Fruit fly (Drosophila melanogaster): Measurements from ENCODE around the gene Gk1.

The Gk1 gene

dm6 chr3L:159406-160084, 46.1 kb downstream of the Gk1 start:
- no peak for TF ChIP-seq h (optimal IDR thresholded peaks at IDR 0.05)

DNA sequence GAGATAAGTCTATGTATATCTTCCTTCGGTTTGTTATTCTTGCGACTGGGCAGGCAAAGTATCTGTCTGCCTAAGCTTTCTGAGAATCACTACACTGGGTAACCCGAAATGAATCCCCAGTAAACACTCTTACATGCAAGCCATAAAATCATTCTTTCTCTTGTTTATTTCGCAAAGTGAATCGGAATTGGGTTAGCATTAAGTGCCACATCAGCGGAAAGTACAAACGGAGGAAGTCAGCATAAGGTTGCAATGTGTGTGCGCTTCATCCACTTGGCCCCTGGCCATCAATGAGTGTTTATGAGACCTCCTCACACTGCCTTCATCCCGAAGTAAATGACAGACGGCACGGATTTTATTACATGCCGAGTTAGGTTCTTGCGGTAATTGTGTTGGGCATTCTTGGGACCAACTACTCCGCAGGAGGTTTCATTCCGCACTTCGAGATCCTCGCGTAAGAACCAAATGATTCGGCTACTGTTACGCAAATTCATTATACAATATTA, 47.9 kb downstream of the Gk1 start:
- TF ChIP-seq h (optimal IDR thresholded peaks at IDR 0.05) (no peak), Sin3A (optimal IDR thresholded peaks at IDR 0.05) (no peak), psq (optimal IDR thresholded peaks at IDR 0.05) (no peak), Myc (optimal IDR thresholded peaks at IDR 0.05) (no peak), ttk (optimal IDR thresholded peaks at IDR 0.05) (no peak), insv (optimal IDR thresholded peaks at IDR 0.05) (no peak)

DNA sequence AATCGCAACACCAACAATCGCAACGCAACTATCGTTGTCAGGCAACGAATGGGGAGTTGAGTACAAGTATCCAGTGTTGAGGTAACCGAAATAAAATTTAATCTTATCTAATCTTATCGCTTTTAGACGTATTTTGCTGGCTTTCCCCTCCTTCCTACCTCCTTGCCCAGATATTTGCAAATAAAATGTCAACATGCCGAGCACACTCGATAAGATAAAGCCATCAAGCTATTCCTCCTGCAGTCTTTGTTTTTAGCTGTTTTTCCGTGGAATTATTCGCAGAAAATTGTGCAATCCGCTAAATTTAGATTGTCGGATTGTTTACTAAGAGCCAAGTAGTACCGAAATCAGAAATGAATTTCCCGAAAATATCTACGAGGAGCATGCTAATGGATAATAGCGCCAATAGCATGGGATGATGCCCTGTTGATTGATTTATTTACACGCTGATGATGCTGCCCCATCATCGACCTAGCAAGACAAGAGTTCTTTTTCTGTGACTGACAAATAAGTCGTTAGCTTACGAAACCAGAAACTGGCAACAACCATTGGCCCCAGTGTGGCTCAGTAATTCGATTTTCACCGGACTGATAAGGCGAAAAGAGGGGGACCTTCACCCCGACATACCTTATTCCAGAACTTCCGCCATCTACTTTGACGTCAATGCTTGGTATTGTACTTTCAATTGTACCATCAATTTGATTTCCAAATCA, 48.9 kb downstream of the Gk1 start:
- TF ChIP-seq insv (optimal IDR thresholded peaks at IDR 0.05) (no peak), Myc (optimal IDR thresholded peaks at IDR 0.05) (no peak), h (optimal IDR thresholded peaks at IDR 0.05) (no peak), psq (optimal IDR thresholded peaks at IDR 0.05) (no peak), Sin3A (optimal IDR thresholded peaks at IDR 0.05) (no peak), ttk (optimal IDR thresholded peaks at IDR 0.05) (no peak)

DNA sequence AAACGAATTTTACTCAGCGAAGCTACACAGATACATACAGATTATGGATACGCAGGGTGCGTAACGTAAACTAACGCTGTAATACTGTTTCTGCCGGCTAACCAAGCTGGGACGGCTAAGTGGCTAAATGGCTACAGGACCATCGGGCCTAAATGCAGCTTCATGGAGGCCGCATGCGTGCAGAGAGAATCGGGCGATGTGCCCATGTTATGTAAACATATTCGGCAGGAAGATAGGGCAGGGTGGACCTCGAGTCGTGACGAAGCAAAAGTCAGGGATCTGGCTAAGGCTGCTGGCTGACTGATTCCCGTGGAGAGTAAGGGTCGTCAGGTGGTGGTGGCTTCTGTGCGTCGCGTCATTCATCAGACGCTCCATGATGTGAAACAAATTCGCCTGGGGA, 52.0 kb downstream of the Gk1 start:
- TF ChIP-seq h (optimal IDR thresholded peaks at IDR 0.05): no peak
- no peak for TF ChIP-seq Sin3A (optimal IDR thresholded peaks at IDR 0.05)
- TF ChIP-seq insv (optimal IDR thresholded peaks at IDR 0.05): no peak
- no peak for TF ChIP-seq Myc (optimal IDR thresholded peaks at IDR 0.05)
- TF ChIP-seq psq (optimal IDR thresholded peaks at IDR 0.05): no peak

DNA sequence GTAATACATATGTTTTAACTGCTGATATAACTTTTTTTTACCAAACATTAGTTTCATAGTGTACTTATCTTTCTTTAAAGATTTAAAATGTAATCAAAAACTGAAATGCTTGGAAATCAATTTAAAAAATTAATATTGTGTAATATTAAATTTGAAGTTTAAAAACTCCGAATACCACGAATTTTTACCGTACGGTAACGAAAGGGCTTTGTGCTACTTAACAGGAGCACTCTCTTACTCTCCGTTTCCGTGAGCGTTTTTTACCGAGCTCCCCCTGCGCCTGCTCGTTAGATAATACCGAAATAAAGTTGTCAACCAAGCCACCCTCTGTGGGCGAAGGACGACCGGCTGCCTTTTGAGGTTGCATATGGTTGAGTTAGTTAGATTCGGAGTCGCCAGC, 53.2 kb downstream of the Gk1 start, which contains the start of the genes Dic61B and p130CAS:
Gene Dic61B (minus strand): TSS at position 101 of the 400 bp plus-strand sequence.
Gene p130CAS (plus strand): TSS at position 396 of the 400 bp plus-strand sequence.
- TF ChIP-seq ttk (optimal IDR thresholded peaks at IDR 0.05): no peak
- no peak for TF ChIP-seq psq (optimal IDR thresholded peaks at IDR 0.05)
- TF ChIP-seq h (optimal IDR thresholded peaks at IDR 0.05): no peak
- TF ChIP-seq insv (optimal IDR thresholded peaks at IDR 0.05): no peak
- no peak for TF ChIP-seq Sin3A (optimal IDR thresholded peaks at IDR 0.05)
- TF ChIP-seq Myc (optimal IDR thresholded peaks at IDR 0.05): no peak

Measured in Kc167 (cell line).